Worm (Caenorhabditis elegans): ENCODE measurements around the gene cblc-1.

The cblc-1 gene

ce11 chrII:4984151-4984550 lies 43.2 kb upstream of the cblc-1 start:
- TF ChIP-seq eor-1 (tag; optimal IDR thresholded peaks at IDR 0.05) (no peak), unc-62 (GFP tag; optimal IDR thresholded peaks at IDR 0.05) (no peak), ztf-11 (tag; optimal IDR thresholded peaks at IDR 0.05) (no peak), elt-3 (tag; optimal IDR thresholded peaks at IDR 0.05) (no peak), ztf-4 (tag; optimal IDR thresholded peaks at IDR 0.05) (no peak), egl-27 (tag; optimal IDR thresholded peaks at IDR 0.05) (no peak), zag-1 (tag; optimal IDR thresholded peaks at IDR 0.05) (no peak), nhr-77 (tag; optimal IDR thresholded peaks at IDR 0.05) (no peak), jun-1 (tag; optimal IDR thresholded peaks at IDR 0.05) (no peak)

- no peak for TF ChIP-seq jun-1 (tag; optimal IDR thresholded peaks at IDR 0.05)
- no peak for TF ChIP-seq mml-1 (tag; optimal IDR thresholded peaks at IDR 0.05)
- TF ChIP-seq elt-1 (tag; optimal IDR thresholded peaks at IDR 0.05) = peak; percentile 83
- TF ChIP-seq sea-2 (GFP tag; optimal IDR thresholded peaks at IDR 0.05) = no peak
- peak; percentile 22 for TF ChIP-seq nhr-25 (tag; optimal IDR thresholded peaks at IDR 0.05)
Measured at ce11 chrII:4981682-4982404, 40.9 kb upstream of the cblc-1 start.

DNA sequence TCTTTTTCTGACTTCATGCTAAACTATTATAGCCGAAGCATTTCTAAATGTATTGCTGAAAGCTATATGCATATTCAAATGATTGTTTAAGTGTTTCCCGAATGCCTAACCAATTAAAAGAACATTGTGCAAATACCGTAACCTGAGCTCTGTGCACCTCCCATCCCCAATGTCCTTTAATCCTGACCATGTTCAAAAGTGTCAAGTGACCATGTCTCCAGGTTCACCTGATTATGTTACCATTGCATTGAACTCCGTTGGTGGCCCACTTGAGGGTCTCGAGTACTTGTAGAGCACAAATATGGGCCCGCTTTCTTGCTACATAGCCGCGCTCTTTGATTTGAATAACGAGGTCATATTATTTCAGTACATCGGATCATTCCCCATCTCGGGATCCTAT lies 34.4 kb upstream of the cblc-1 start:
- TF ChIP-seq elt-1 (tag; optimal IDR thresholded peaks at IDR 0.05) = no peak
- no peak for TF ChIP-seq unc-62 (GFP tag; optimal IDR thresholded peaks at IDR 0.05)
- no peak for TF ChIP-seq hmg-11 (tag; optimal IDR thresholded peaks at IDR 0.05)
- TF ChIP-seq R02D3.7 (tag; optimal IDR thresholded peaks at IDR 0.05) = no peak
- no peak for TF ChIP-seq fkh-2 (tag; optimal IDR thresholded peaks at IDR 0.05)
- TF ChIP-seq ceh-9 (tag; optimal IDR thresholded peaks at IDR 0.05) = no peak

DNA sequence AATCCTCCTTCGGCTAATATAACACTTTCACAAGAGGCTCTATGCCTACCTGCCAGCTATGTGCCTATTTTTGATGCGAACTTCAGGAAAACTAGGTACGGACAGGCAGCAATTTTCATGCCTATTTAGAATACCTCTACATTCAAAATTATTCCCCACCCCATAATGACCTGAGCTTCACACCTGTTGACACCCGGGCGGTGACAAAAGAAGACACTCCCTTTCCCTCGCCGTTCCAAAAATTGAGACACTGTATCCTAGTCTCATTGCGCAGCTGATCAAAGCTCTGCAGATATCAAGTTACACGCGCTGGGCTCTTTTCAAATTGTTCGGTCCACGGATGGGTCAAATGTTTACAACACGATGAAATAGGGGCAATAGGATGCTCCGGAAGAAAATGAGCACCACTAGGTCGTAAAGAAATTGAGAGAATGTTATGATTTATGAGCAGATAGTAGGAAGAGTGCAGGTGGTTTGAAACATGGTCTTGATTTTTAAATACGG lies 33.5 kb upstream of the cblc-1 start:
- TF ChIP-seq nhr-67 (tag; optimal IDR thresholded peaks at IDR 0.05) = no peak
- no peak for TF ChIP-seq ZK546.5 (tag; optimal IDR thresholded peaks at IDR 0.05)
- TF ChIP-seq jun-1 (tag; optimal IDR thresholded peaks at IDR 0.05) = no peak
- TF ChIP-seq nhr-28 (tag; optimal IDR thresholded peaks at IDR 0.05) = no peak
- no peak for TF ChIP-seq nhr-76 (tag; optimal IDR thresholded peaks at IDR 0.05)
- no peak for TF ChIP-seq nhr-43 (tag; optimal IDR thresholded peaks at IDR 0.05; ENCODE audit: poor library complexity, severe bottlenecking)
- no peak for TF ChIP-seq unc-62 (GFP tag; optimal IDR thresholded peaks at IDR 0.05)
- TF ChIP-seq ztf-11 (tag; optimal IDR thresholded peaks at IDR 0.05) = no peak
- TF ChIP-seq aly-2 (tag; optimal IDR thresholded peaks at IDR 0.05) = no peak
- TF ChIP-seq ceh-28 (tag; optimal IDR thresholded peaks at IDR 0.05) = no peak
- TF ChIP-seq daf-12 (tag; optimal IDR thresholded peaks at IDR 0.05) = no peak
- no peak for TF ChIP-seq nfya-1 (tag; optimal IDR thresholded peaks at IDR 0.05; ENCODE audit: insufficient read depth)
- TF ChIP-seq egl-5 (tag; optimal IDR thresholded peaks at IDR 0.05) = no peak
- no peak for TF ChIP-seq lin-15B (tag; optimal IDR thresholded peaks at IDR 0.05)
- no peak for TF ChIP-seq ceh-9 (tag; optimal IDR thresholded peaks at IDR 0.05)
- no peak for TF ChIP-seq fos-1 (tag; optimal IDR thresholded peaks at IDR 0.05)
- no peak for TF ChIP-seq nhr-12 (tag; optimal IDR thresholded peaks at IDR 0.05)
- no peak for TF ChIP-seq mml-1 (tag; optimal IDR thresholded peaks at IDR 0.05)
- no peak for TF ChIP-seq ceh-16 (tag; optimal IDR thresholded peaks at IDR 0.05)
- no peak for TF ChIP-seq lsy-12 (tag; optimal IDR thresholded peaks at IDR 0.05)

DNA sequence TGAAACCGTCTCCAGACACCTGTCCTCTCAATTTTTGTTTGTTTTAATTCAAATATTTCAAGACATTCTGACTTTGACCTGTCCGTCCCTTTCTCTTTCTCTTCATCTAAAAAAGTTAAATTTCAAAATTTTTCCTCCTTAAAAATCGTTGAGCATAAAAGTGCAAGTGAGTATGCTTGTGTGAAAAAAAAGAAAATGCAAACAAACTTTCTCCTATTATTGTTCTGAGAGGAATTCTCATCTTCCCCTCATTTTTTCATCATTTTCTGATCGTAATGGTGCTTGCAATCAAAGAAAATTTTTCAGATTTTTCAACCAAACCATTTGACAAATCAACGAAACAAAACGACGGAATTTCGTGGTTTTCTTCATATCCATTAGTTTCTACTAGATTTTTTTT lies 27.9 kb upstream of the cblc-1 start, which contains the start of gene shc-2:
Gene shc-2 (plus strand): TSS at position 301 of the 400 bp plus-strand sequence.
- TF ChIP-seq elt-3 (tag; optimal IDR thresholded peaks at IDR 0.05) (no peak), snpc-4 (tag; optimal IDR thresholded peaks at IDR 0.05) (no peak), ZK546.5 (tag; optimal IDR thresholded peaks at IDR 0.05) (no peak), eor-1 (tag; optimal IDR thresholded peaks at IDR 0.05) (no peak), fkh-2 (tag; optimal IDR thresholded peaks at IDR 0.05) (no peak), pha-4 (tag; optimal IDR thresholded peaks at IDR 0.05) (no peak), ceh-16 (tag; optimal IDR thresholded peaks at IDR 0.05) (no peak)

Data from whole organism, L3 larva.